Fruit fly (Drosophila melanogaster) whole organism, prepupa: Measurements from ENCODE around the gene CG15818.

Experiments
- CG11902 ChIP-seq: fragments of 200-800 bp; sonication (Bioruptor generic); optimal IDR thresholded peaks from 3 replicates; lab custom pipeline; 2016; ENCODE audit warnings: missing biosample characterization, missing genetic modification characterization
- CG31627 ChIP-seq: fragments of 200-800 bp; sonication (Bioruptor generic); optimal IDR thresholded peaks from 3 replicates; lab custom pipeline; 2016; ENCODE audit warnings: missing biosample characterization, missing genetic modification characterization
- CG32006 ChIP-seq: fragments of 200-800 bp; sonication (Bioruptor generic); optimal IDR thresholded peaks from 3 replicates; lab custom pipeline; 2017; ENCODE audit warnings: missing biosample characterization, mild to moderate bottlenecking, missing genetic modification characterization
- CG34406 ChIP-seq: fragments of 200-800 bp; sonication (Bioruptor generic); optimal IDR thresholded peaks from 3 replicates; lab custom pipeline; 2016; ENCODE audit warnings: missing biosample characterization, missing genetic modification characterization
- Ets21C ChIP-seq: fragments of 200-800 bp; sonication (Bioruptor generic); optimal IDR thresholded peaks from 3 replicates; lab custom pipeline; 2016; ENCODE audit warnings: missing biosample characterization, missing genetic modification characterization
- Hr39 ChIP-seq: fragments of 200-800 bp; sonication (Bioruptor generic); optimal IDR thresholded peaks from 2 replicates; lab custom pipeline; 2016; ENCODE audit warnings: missing biosample characterization, missing genetic modification characterization
- Lpt ChIP-seq: fragments of 200-800 bp; sonication (Bioruptor generic); optimal IDR thresholded peaks from 3 replicates; lab custom pipeline; 2016; ENCODE audit warnings: missing biosample characterization, missing genetic modification characterization
- acj6 ChIP-seq: fragments of 200-800 bp; sonication (Bioruptor generic); optimal IDR thresholded peaks from 3 replicates; lab custom pipeline; 2016; ENCODE audit warnings: missing biosample characterization, missing genetic modification characterization
- eg ChIP-seq: fragments of 200-800 bp; sonication (Bioruptor generic); IDR thresholded peaks from 3 replicates; pipeline ENCODE4 v1.3.6; 2022; ENCODE audit warnings: missing biosample characterization, missing genetic modification characterization
- pdm3 ChIP-seq: fragments of 200-800 bp; sonication (Bioruptor generic); optimal IDR thresholded peaks from 3 replicates; lab custom pipeline; 2016; ENCODE audit warnings: missing biosample characterization, missing genetic modification characterization
- spab ChIP-seq: fragments of 200-800 bp; sonication (Bioruptor generic); optimal IDR thresholded peaks from 2 replicates; lab custom pipeline; 2017; ENCODE audit warnings: missing biosample characterization, mild to moderate bottlenecking, missing genetic modification characterization, missing genetic modification reagents

DNA sequence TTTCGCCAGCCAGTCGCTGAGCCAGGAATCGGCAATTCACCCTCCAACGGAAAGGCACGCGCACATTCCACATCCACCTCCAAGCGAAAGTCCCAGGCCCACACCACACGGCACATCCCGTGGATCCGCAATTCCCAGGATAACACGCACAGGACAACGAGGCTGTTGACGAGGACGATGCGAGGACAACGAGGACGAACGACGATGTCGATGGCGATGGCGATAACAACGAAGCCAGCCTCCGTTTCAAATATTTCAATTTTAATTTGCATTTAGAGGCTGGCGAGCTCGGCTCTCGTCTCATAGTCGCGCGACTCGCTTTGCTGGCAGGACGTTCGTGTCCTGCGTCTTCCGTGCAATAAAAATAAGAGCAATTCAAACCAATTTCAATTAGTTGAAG, 47.6 kb upstream of the CG15818 start, which contains the start of gene Wnt10:
- TF ChIP-seq Lpt (GFP tag; lab: Kevin White, UChicago) (no peak), eg (no peak), acj6 (GFP tag; lab: Kevin White, UChicago) (no peak), CG32006 (GFP tag; lab: Kevin White, UChicago) (no peak), Ets21C (no peak), spab (no peak), CG31627 (GFP tag; lab: Kevin White, UChicago) (no peak), pdm3 (no peak), Hr39 (GFP tag; lab: Kevin White, UChicago) (no peak), CG34406 (no peak), CG11902 (GFP tag; lab: Kevin White, UChicago) (no peak)
